Worm (Caenorhabditis elegans) whole organism, late embryonic: Measurements from ENCODE around the gene M163.8.

ENCODE experiments used
- C08G9.2 ChIP-seq: sonication (generic microtip); optimal IDR thresholded peaks from 2 replicates; lab custom pipeline; 2016; ENCODE audit warnings: mild to moderate bottlenecking, missing genetic modification characterization, moderate library complexity, missing compliant biosample characterization
- C38D4.7 ChIP-seq: fragments of 200-800 bp; sonication (Bioruptor generic); optimal IDR thresholded peaks from 2 replicates; lab custom pipeline; 2018; ENCODE audit warnings: mild to moderate bottlenecking, missing genetic modification characterization, moderate library complexity, missing compliant biosample characterization
- K09A11.1 ChIP-seq: sonication (generic microtip); optimal IDR thresholded peaks from 2 replicates; lab custom pipeline; 2017; ENCODE audit warnings: antibody characterized with exemption, mild to moderate bottlenecking, missing genetic modification characterization, missing compliant biosample characterization; ENCODE audit not compliant: insufficient read depth
- T23F11.4 ChIP-seq: fragments of 200-800 bp; sonication (Bioruptor generic); optimal IDR thresholded peaks from 2 replicates; lab custom pipeline; 2018; ENCODE audit warnings: mild to moderate bottlenecking, missing genetic modification characterization, missing compliant biosample characterization
- ama-1 ChIP-seq: fragments of 150-350 bp; optimal IDR thresholded peaks from 2 replicates; lab custom pipeline; 2014
- ceh-14 ChIP-seq: sonication (generic microtip); optimal IDR thresholded peaks from 2 replicates; lab custom pipeline; 2016; ENCODE audit warnings: missing genotype, missing genetic modification characterization, missing compliant biosample characterization
- ceh-18 ChIP-seq: sonication (generic microtip); optimal IDR thresholded peaks from 2 replicates; lab custom pipeline; 2016; ENCODE audit warnings: missing genetic modification characterization, missing compliant biosample characterization
- ceh-19 ChIP-seq: fragments of 200-800 bp; sonication (Bioruptor generic); optimal IDR thresholded peaks from 2 replicates; lab custom pipeline; 2018; ENCODE audit warnings: mild to moderate bottlenecking, missing genetic modification characterization, missing compliant biosample characterization
- ceh-2 ChIP-seq: sonication (generic microtip); optimal IDR thresholded peaks from 2 replicates; lab custom pipeline; 2016; ENCODE audit warnings: missing genotype, missing genetic modification characterization, missing compliant biosample characterization
- ceh-22 ChIP-seq: sonication (generic microtip); optimal IDR thresholded peaks from 2 replicates; lab custom pipeline; 2017; ENCODE audit warnings: missing biosample characterization, missing genetic modification characterization
- ceh-30 ChIP-seq: fragments of 150-350 bp; optimal IDR thresholded peaks from 2 replicates; lab custom pipeline; 2014; ENCODE audit warnings: missing biosample characterization, missing genetic modification characterization
- ceh-31 ChIP-seq: sonication (generic microtip); optimal IDR thresholded peaks from 2 replicates; lab custom pipeline; 2016; ENCODE audit warnings: missing genetic modification characterization, missing compliant biosample characterization
- ceh-45 ChIP-seq: fragments of 200-800 bp; sonication (Bioruptor generic); IDR thresholded peaks from 2 replicates; pipeline ENCODE4 v1.3.6; 2022; ENCODE audit warnings: missing genetic modification reagents, missing genetic modification characterization, missing compliant biosample characterization
- ceh-6 ChIP-seq: fragments of 200-800 bp; sonication (Bioruptor generic); optimal IDR thresholded peaks from 2 replicates; lab custom pipeline; 2018; ENCODE audit warnings: mild to moderate bottlenecking, missing genetic modification characterization, missing compliant biosample characterization
- ceh-9 ChIP-seq: sonication (generic microtip); optimal IDR thresholded peaks from 2 replicates; lab custom pipeline; 2016; ENCODE audit warnings: mild to moderate bottlenecking, missing genetic modification characterization, inconsistent platforms, missing compliant biosample characterization
- dmd-4 ChIP-seq: sonication (generic microtip); optimal IDR thresholded peaks from 2 replicates; lab custom pipeline; 2016; ENCODE audit warnings: borderline replicate concordance, missing genetic modification characterization, missing compliant biosample characterization
- dve-1 ChIP-seq: sonication (generic microtip); optimal IDR thresholded peaks from 2 replicates; lab custom pipeline; 2017; ENCODE audit warnings: antibody characterized with exemption, mild to moderate bottlenecking, missing genetic modification characterization, missing compliant biosample characterization
- ets-4 ChIP-seq: sonication (generic microtip); optimal IDR thresholded peaks from 2 replicates; lab custom pipeline; 2016; ENCODE audit warnings: missing genetic modification characterization, missing compliant biosample characterization
- eyg-1 ChIP-seq: sonication (generic microtip); optimal IDR thresholded peaks from 2 replicates; lab custom pipeline; 2016; ENCODE audit warnings: missing genotype, missing genetic modification characterization, missing compliant biosample characterization
- fax-1 ChIP-seq: sonication (generic microtip); optimal IDR thresholded peaks from 2 replicates; lab custom pipeline; 2016; ENCODE audit warnings: missing genotype, missing genetic modification characterization, missing compliant biosample characterization
- fkh-10 ChIP-seq: fragments of 150-350 bp; optimal IDR thresholded peaks from 2 replicates; lab custom pipeline; 2014; ENCODE audit warnings: missing biosample characterization, missing genetic modification reagents, missing genetic modification characterization
- fkh-6 ChIP-seq: sonication (generic microtip); optimal IDR thresholded peaks from 2 replicates; lab custom pipeline; 2016; ENCODE audit warnings: missing genetic modification characterization, missing compliant biosample characterization
- gmeb-2 ChIP-seq: sonication (generic microtip); optimal IDR thresholded peaks from 2 replicates; lab custom pipeline; 2016; ENCODE audit warnings: missing genetic modification characterization, inconsistent platforms, missing compliant biosample characterization
- hlh-13 ChIP-seq: fragments of 200-800 bp; sonication (Bioruptor generic); optimal IDR thresholded peaks from 2 replicates; lab custom pipeline; 2018; ENCODE audit warnings: mild to moderate bottlenecking, missing genetic modification characterization, missing compliant biosample characterization
- hlh-15 ChIP-seq: sonication (generic microtip); optimal IDR thresholded peaks from 2 replicates; lab custom pipeline; 2016; ENCODE audit warnings: missing genetic modification characterization, missing compliant biosample characterization
- hlh-30 ChIP-seq: sonication (generic microtip); optimal IDR thresholded peaks from 2 replicates; lab custom pipeline; 2017; ENCODE audit warnings: antibody characterized with exemption, missing genetic modification characterization, missing compliant biosample characterization; ENCODE audit not compliant: insufficient read depth
- hlh-6 ChIP-seq: sonication (generic microtip); optimal IDR thresholded peaks from 2 replicates; lab custom pipeline; 2016; ENCODE audit warnings: missing genotype, missing genetic modification characterization, missing compliant biosample characterization
- hlh-8 ChIP-seq: sonication (generic microtip); optimal IDR thresholded peaks from 2 replicates; lab custom pipeline; 2016; ENCODE audit warnings: missing genotype, missing genetic modification characterization, missing compliant biosample characterization
- lin-11 ChIP-seq: fragments of 200-800 bp; sonication (Bioruptor generic); optimal IDR thresholded peaks from 2 replicates; lab custom pipeline; 2018; ENCODE audit warnings: mild to moderate bottlenecking, missing genetic modification characterization, missing compliant biosample characterization
- madf-2 ChIP-seq: sonication (generic microtip); optimal IDR thresholded peaks from 2 replicates; lab custom pipeline; 2017; ENCODE audit warnings: missing genetic modification characterization, missing compliant biosample characterization
- mec-3 ChIP-seq: sonication (generic microtip); optimal IDR thresholded peaks from 2 replicates; lab custom pipeline; 2016; ENCODE audit warnings: borderline replicate concordance, missing genetic modification characterization, missing compliant biosample characterization
- nfya-1 ChIP-seq: sonication (generic microtip); optimal IDR thresholded peaks from 2 replicates; lab custom pipeline; 2017; ENCODE audit warnings: missing genetic modification characterization, mild to moderate bottlenecking, missing compliant biosample characterization, antibody characterized with exemption, moderate library complexity
- nhr-11 ChIP-seq: fragments of 150-350 bp; optimal IDR thresholded peaks from 2 replicates; lab custom pipeline; 2014; ENCODE audit warnings: missing biosample characterization, missing genetic modification characterization
- nhr-232 ChIP-seq: sonication (generic microtip); optimal IDR thresholded peaks from 2 replicates; lab custom pipeline; 2016; ENCODE audit warnings: missing genetic modification characterization, missing compliant biosample characterization
- npax-4 ChIP-seq: sonication (generic microtip); optimal IDR thresholded peaks from 2 replicates; lab custom pipeline; 2016; ENCODE audit warnings: missing genetic modification characterization, missing compliant biosample characterization
- odd-2 ChIP-seq: sonication (generic microtip); optimal IDR thresholded peaks from 2 replicates; lab custom pipeline; 2017; ENCODE audit warnings: antibody characterized with exemption, mild to moderate bottlenecking, missing genetic modification characterization, missing compliant biosample characterization
- pat-9 ChIP-seq: fragments of 200-800 bp; sonication (Bioruptor generic); optimal IDR thresholded peaks from 2 replicates; lab custom pipeline; 2018; ENCODE audit warnings: mild to moderate bottlenecking, missing genetic modification characterization, moderate library complexity, missing compliant biosample characterization
- pqm-1 ChIP-seq: sonication (generic microtip); optimal IDR thresholded peaks from 2 replicates; lab custom pipeline; 2016; ENCODE audit warnings: missing genetic modification characterization, missing compliant biosample characterization
- pros-1 ChIP-seq: fragments of 150-350 bp; optimal IDR thresholded peaks from 2 replicates; lab custom pipeline; 2014; ENCODE audit warnings: missing biosample characterization, missing genetic modification reagents, missing genetic modification characterization
- rnt-1 ChIP-seq: sonication (generic microtip); optimal IDR thresholded peaks from 2 replicates; lab custom pipeline; 2016; ENCODE audit warnings: missing genetic modification characterization, missing compliant biosample characterization
- sox-2 ChIP-seq: fragments of 200-800 bp; sonication (Bioruptor generic); IDR thresholded peaks from 2 replicates; pipeline ENCODE4 v1.3.6; 2022; ENCODE audit warnings: missing genetic modification reagents, missing genetic modification characterization, missing compliant biosample characterization
- syd-9 ChIP-seq: sonication (generic microtip); optimal IDR thresholded peaks from 2 replicates; lab custom pipeline; 2016; ENCODE audit warnings: mild to moderate bottlenecking, missing genetic modification characterization, moderate library complexity, missing compliant biosample characterization
- tbx-2 ChIP-seq: sonication (generic microtip); optimal IDR thresholded peaks from 2 replicates; lab custom pipeline; 2016; ENCODE audit warnings: missing genetic modification characterization, missing compliant biosample characterization
- unc-3 ChIP-seq, 2 experiments: fragments of 200-800 bp in 1 of 2; sonication (Bioruptor generic) in 1 of 2; sonication (generic microtip) in 1 of 2; conservative IDR thresholded peaks in 1 of 2; optimal IDR thresholded peaks in 1 of 2; 2 replicates each; pipeline versions ENCODE4 v1.3.6 to Lab custom; 2016 to 2022; ENCODE audit warnings: missing compliant biosample characterization in 2 of 2, missing genetic modification characterization in 2 of 2, missing genetic modification reagents in 1 of 2
- unc-42 ChIP-seq: sonication (generic microtip); optimal IDR thresholded peaks from 2 replicates; lab custom pipeline; 2016; ENCODE audit warnings: missing genotype, missing genetic modification characterization, missing compliant biosample characterization
- zip-5 ChIP-seq: sonication (generic microtip); optimal IDR thresholded peaks from 2 replicates; lab custom pipeline; 2016; ENCODE audit warnings: missing genetic modification characterization, missing compliant biosample characterization

The M163.8 gene

DNA sequence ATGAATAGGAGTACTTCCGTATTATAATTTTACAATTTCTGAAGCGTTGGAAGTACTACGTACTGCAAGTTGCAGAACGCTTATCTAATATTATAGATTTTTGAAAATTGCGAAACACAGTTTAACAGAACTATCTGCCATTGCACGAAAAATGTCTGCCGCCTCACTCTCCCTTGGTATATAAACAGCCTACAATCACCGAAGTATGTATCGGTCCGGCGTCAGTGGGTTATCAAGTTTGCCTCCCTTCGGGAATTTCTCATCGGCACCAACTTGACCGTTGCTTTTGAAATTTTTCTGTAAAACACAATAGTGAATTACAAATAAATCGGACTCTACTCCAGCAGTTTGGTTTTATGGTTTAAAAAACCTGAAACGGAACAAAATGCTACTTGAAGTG lies 7.6 kb upstream of the M163.8 start:
- TF ChIP-seq hlh-13 (GFP tag; lab: Kevin White, UChicago) (no peak), hlh-30 (tag; lab: Kevin White, UChicago) (no peak), ceh-19 (GFP tag; lab: Kevin White, UChicago) (no peak), mec-3 (no peak), pqm-1 (tag; lab: Kevin White, UChicago) (no peak), ceh-31 (tag; lab: Kevin White, UChicago) (no peak), hlh-6 (tag; lab: Kevin White, UChicago) (no peak), fax-1 (no peak), nfya-1 (tag; lab: Kevin White, UChicago) (no peak), unc-3 (GFP tag; conservative IDR thresholded peaks at IDR 0.05; lab: Robert Waterston, UW) (no peak), unc-3 (tag; optimal IDR thresholded peaks at IDR 0.05; lab: Kevin White, UChicago) (no peak), eyg-1 (tag; lab: Kevin White, UChicago) (no peak), lin-11 (tag; lab: Kevin White, UChicago) (no peak), syd-9 (tag; lab: Kevin White, UChicago) (no peak), K09A11.1 (tag; lab: Kevin White, UChicago) (no peak), npax-4 (no peak)

ce11 chrX:14478193-14478592 lies 6.7 kb upstream of the M163.8 start:
- TF ChIP-seq ceh-6 (GFP tag; lab: Kevin White, UChicago) (no peak), ama-1 (no peak), ceh-19 (GFP tag; lab: Kevin White, UChicago) (no peak), pros-1 (no peak), nhr-11 (tag; lab: Kevin White, UChicago) (no peak), ceh-45 (no peak), odd-2 (tag; lab: Kevin White, UChicago) (no peak), ceh-14 (tag; lab: Kevin White, UChicago) (no peak), ceh-30 (no peak), rnt-1 (no peak), ceh-31 (tag; lab: Kevin White, UChicago) (no peak), fkh-10 (GFP tag; lab: Kevin White, UChicago) (no peak), nfya-1 (tag; lab: Kevin White, UChicago) (no peak), tbx-2 (tag; lab: Kevin White, UChicago) (no peak), madf-2 (tag; lab: Kevin White, UChicago) (no peak), ceh-9 (tag; lab: Kevin White, UChicago) (no peak)
- TF ChIP-seq, all 69 proteins: peak for 0

DNA sequence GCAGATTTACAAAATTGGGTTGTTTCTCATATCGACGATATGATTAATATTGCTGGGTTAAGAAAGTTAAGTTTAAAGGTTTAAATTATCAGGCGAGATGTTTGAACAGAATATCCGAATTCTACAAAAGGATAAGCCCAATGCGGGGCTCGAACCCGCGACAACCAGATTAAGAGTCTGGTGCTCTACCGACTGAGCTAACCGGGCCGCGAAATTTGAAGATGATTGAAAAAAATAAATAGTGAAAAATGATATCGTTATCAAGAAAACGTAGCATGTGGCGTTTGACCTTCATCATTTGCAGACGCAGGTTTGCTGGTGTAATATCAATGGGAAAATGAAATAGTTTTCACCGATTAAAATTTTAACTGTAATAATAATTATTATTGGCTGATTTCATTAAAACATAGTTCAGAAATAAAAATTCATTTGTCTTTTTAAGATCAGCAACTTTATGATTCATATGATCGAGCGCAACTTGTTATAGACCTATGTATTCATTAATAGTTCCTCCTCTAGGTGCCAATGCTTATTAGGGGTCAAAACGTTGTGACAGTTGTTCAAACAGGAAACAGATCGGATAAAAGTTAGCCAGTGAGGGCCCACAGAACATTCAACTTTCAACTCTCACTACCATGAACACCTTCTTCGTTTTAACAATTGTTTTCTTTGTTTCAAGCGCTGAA lies 6.0 kb upstream of the M163.8 start, which contains the start of gene M163.11:
TSS of gene M163.11 (plus strand) at position 636 of the 686 bp plus-strand sequence.
- TF ChIP-seq T23F11.4 (no peak), dve-1 (tag; lab: Kevin White, UChicago) (peak; percentile 45)

ce11 chrX:14480248-14480647 lies 4.7 kb upstream of the M163.8 start, which contains the start of gene gfi-3:
Gene gfi-3, plus strand, starts transcription at chrX:14480572.
- TF ChIP-seq zip-5 (tag; lab: Kevin White, UChicago) (no peak), pat-9 (tag; lab: Kevin White, UChicago) (peak; percentile 2), hlh-15 (tag; lab: Kevin White, UChicago) (no peak), syd-9 (tag; lab: Kevin White, UChicago) (peak; percentile 10), rnt-1 (peak; percentile 25), C38D4.7 (peak; percentile 35), sox-2 (GFP tag; lab: Robert Waterston, UW) (no peak), ceh-18 (tag; lab: Kevin White, UChicago) (peak; percentile 61), nfya-1 (tag; lab: Kevin White, UChicago) (peak; percentile 72), fkh-6 (tag; lab: Kevin White, UChicago) (no peak), nhr-11 (tag; lab: Kevin White, UChicago) (no peak), fkh-10 (GFP tag; lab: Kevin White, UChicago) (no peak), ceh-2 (tag; lab: Kevin White, UChicago) (peak; percentile 4), ets-4 (tag; lab: Kevin White, UChicago) (no peak), hlh-13 (GFP tag; lab: Kevin White, UChicago) (no peak), nhr-232 (tag; lab: Kevin White, UChicago) (no peak), ceh-45 (no peak), ceh-22 (tag; lab: Kevin White, UChicago) (no peak), hlh-8 (tag; lab: Kevin White, UChicago) (no peak), C08G9.2 (tag; lab: Kevin White, UChicago) (no peak), gmeb-2 (tag; lab: Kevin White, UChicago) (peak; percentile 26), unc-42 (peak; percentile 27), dmd-4 (tag; lab: Kevin White, UChicago) (peak; percentile 36)
